Worm (Caenorhabditis elegans): ENCODE results near the gene srbc-37.

Gene srbc-37

ce11 chrV:727484-728351 lies 25.4 kb downstream of the srbc-37 start, which contains the start of the genes icl-1 and srh-2 (continued):
- TF ChIP-seq bed-2 (GFP tag; IDR thresholded peaks at IDR 0.05) (no peak), Y95B8A.8 (GFP tag; IDR thresholded peaks at IDR 0.05) (peak; percentile 11; the same call in 1 of the 2 replicates), aptf-2 (GFP tag; conservative IDR thresholded peaks at IDR 0.05) (no peak), ama-1 (optimal IDR thresholded peaks at IDR 0.05) (peak; percentile 97), ama-1 (GFP tag; optimal IDR thresholded peaks at IDR 0.05) (no peak), athp-1 (tag; optimal IDR thresholded peaks at IDR 0.05) (peak; percentile 61), ceh-79 (tag; optimal IDR thresholded peaks at IDR 0.05) (peak; percentile 76), ztf-28 (GFP tag; IDR thresholded peaks at IDR 0.05) (0 out of 2 replicates have a peak, but pooled peaks have one; percentile 46), ccch-3 (GFP tag; optimal IDR thresholded peaks at IDR 0.05) (no peak), dpff-1 (tag; optimal IDR thresholded peaks at IDR 0.05) (peak; percentile 68), Y53F4B.3 (GFP tag; IDR thresholded peaks at IDR 0.05) (no peak), ZK185.1 (tag; optimal IDR thresholded peaks at IDR 0.05; ENCODE audit: poor library complexity, severe bottlenecking) (peak; percentile 27), nhr-90 (tag; optimal IDR thresholded peaks at IDR 0.05) (no peak), let-526 (GFP tag; IDR thresholded peaks at IDR 0.05) (0 out of 2 replicates have a peak, but pooled peaks have one; percentile 23), unc-130 (GFP tag; optimal IDR thresholded peaks at IDR 0.05) (no peak), madf-8 (GFP tag; conservative IDR thresholded peaks at IDR 0.05) (no peak), fkh-3 (tag; optimal IDR thresholded peaks at IDR 0.05) (no peak), nhr-120 (GFP tag; IDR thresholded peaks at IDR 0.05) (no peak), dox-1 (GFP tag; IDR thresholded peaks at IDR 0.05) (peak; percentile 64), F49E8.2 (tag; optimal IDR thresholded peaks at IDR 0.05; ENCODE audit: insufficient read depth) (no peak), ceh-58 (GFP tag; IDR thresholded peaks at IDR 0.05) (no peak), nhr-80 (tag; optimal IDR thresholded peaks at IDR 0.05) (peak; percentile 13), B0019.2 (GFP tag; conservative IDR thresholded peaks at IDR 0.05) (0 out of 2 replicates have a peak, but pooled peaks have one; percentile 3), hrde-1 (tag; optimal IDR thresholded peaks at IDR 0.05; ENCODE audit: borderline replicate concordance) (no peak), hmg-1.2 (GFP tag; IDR thresholded peaks at IDR 0.05) (peak; percentile 37; the same call in 1 of the 2 replicates), cebp-2 (GFP tag; IDR thresholded peaks at IDR 0.05) (no peak), B0035.1 (tag; optimal IDR thresholded peaks at IDR 0.05) (peak; percentile 39), rpc-1 (optimal IDR thresholded peaks at IDR 0.05) (no peak), rpc-1 (tag; optimal IDR thresholded peaks at IDR 0.05) (no peak), T07F8.4 (tag; optimal IDR thresholded peaks at IDR 0.05) (no peak), F23B12.7 (tag; optimal IDR thresholded peaks at IDR 0.05; ENCODE audit: insufficient read depth) (no peak), mxl-1 (tag; optimal IDR thresholded peaks at IDR 0.05) (no peak), dpl-1 (GFP tag; optimal IDR thresholded peaks at IDR 0.05) (no peak), ztf-25 (GFP tag; IDR thresholded peaks at IDR 0.05) (0 out of 2 replicates have a peak, but pooled peaks have one; percentile 46), mes-4 (tag; optimal IDR thresholded peaks at IDR 0.05) (no peak), lin-35 (GFP tag; optimal IDR thresholded peaks at IDR 0.05) (no peak), hmg-20 (GFP tag; IDR thresholded peaks at IDR 0.05) (no peak), cebp-1 (GFP tag; IDR thresholded peaks at IDR 0.05) (no peak; the same call in 1 of the 2 replicates), cebp-1 (tag; optimal IDR thresholded peaks at IDR 0.05) (peak; percentile 70), ceh-27 (GFP tag; optimal IDR thresholded peaks at IDR 0.05) (no peak), tbx-9 (tag; optimal IDR thresholded peaks at IDR 0.05; ENCODE audit: borderline replicate concordance) (no peak), ztf-26 (tag; optimal IDR thresholded peaks at IDR 0.05) (peak; percentile 72), akir-1 (GFP tag; optimal IDR thresholded peaks at IDR 0.05) (no peak), ztf-3 (GFP tag; optimal IDR thresholded peaks at IDR 0.05) (peak; percentile 4), madf-10 (tag; optimal IDR thresholded peaks at IDR 0.05) (peak; percentile 43), nfyb-1 (GFP tag; IDR thresholded peaks at IDR 0.05) (peak; percentile 68), sptf-2 (GFP tag; optimal IDR thresholded peaks at IDR 0.05) (peak; percentile 64), sdz-38 (tag; optimal IDR thresholded peaks at IDR 0.05) (no peak)
